In the genomic region with DNA sequence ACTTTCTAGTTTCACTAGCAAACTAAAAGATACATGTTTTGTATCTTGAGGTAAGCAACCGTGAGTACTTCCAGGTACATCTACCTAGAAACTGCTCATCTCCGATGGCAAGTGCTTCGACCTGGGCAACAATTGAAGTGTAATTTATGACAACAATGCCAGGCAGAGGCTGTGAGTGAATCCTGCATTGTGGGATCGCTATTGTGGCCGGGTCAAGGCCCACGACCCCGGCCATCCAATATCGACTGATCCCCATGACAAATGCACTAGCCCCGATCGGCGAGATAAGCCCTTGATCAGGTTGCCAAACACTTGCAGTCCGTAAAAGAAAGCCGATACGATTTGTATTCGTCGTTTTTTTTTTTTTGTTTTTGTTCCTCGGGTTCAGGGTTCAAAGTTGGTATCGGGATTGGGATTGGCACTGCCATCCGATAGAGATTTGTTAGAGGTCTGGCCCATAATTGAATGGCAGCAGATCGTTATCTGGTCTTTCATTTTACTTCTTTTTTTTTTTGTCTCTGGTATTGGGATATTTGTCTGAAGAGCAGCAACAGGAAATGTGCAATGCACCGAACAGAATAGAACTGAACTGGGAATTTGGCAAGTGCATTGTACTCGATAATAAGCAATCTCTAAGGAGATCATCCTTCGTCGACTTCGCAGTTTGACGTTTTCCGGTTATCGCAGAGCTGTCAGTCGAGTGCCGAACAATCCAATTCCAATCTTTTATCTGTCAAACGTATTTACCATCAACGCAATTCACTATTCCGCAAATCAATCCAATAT, we compare ENCODE assay signal across 2 fruit fly cellular contexts.
A peak's percentile ranks its signal among the peaks of the same experiment; 100 is the strongest.
TF ChIP-seq lines count a peak whose summit lies in the region.

No protein-coding gene starts in this region.

- TF ChIP-seq CTCF in whole organism, embryonic (GFP tag; optimal IDR thresholded peaks at IDR 0.05; lab: Kevin White, UChicago): no peak

TF ChIP-seq in whole organism, embryonic, 481 proteins besides CTCF, POLR2A, EP300 and RAD21:
- TF ChIP-seq CG15696 (tag; optimal IDR thresholded peaks at IDR 0.05; lab: Kevin White, UChicago) (peak; percentile 22), CG15479 (GFP tag; optimal IDR thresholded peaks at IDR 0.05; lab: Kevin White, UChicago) (peak; percentile 99), Abd-B (GFP tag; optimal IDR thresholded peaks at IDR 0.05; lab: Kevin White, UChicago) (no peak), grn (GFP tag; optimal IDR thresholded peaks at IDR 0.05; lab: Kevin White, UChicago) (peak; percentile 91), cad (GFP tag; optimal IDR thresholded peaks at IDR 0.05; lab: Kevin White, UChicago) (peak; percentile 62), CG2712 (tag; optimal IDR thresholded peaks at IDR 0.05; lab: Kevin White, UChicago) (peak; percentile 4), CG11723 (GFP tag; optimal IDR thresholded peaks at IDR 0.05; lab: Kevin White, UChicago) (no peak), Sry-β (GFP tag; optimal IDR thresholded peaks at IDR 0.05; lab: Kevin White, UChicago) (peak; percentile 57), tgo (GFP tag; IDR thresholded peaks at IDR 0.05; lab: Robert Waterston, UW) (no peak), D (optimal IDR thresholded peaks at IDR 0.05; lab: Kevin White, UChicago) (peak; percentile 79), D (GFP tag; optimal IDR thresholded peaks at IDR 0.05; lab: Kevin White, UChicago) (no peak), lola (GFP tag; optimal IDR thresholded peaks at IDR 0.05; lab: Kevin White, UChicago) (peak in 1 of 3 experiments; percentile 10), Kr (GFP tag; optimal IDR thresholded peaks at IDR 0.05; lab: Kevin White, UChicago) (peak; percentile 4), sqz (GFP tag; optimal IDR thresholded peaks at IDR 0.05; lab: Kevin White, UChicago) (peak; percentile 53), kni (GFP tag; optimal IDR thresholded peaks at IDR 0.05; lab: Kevin White, UChicago) (peak; percentile 46)

TF ChIP-seq in whole organism, prepupa, 60 proteins besides CTCF, POLR2A, EP300 and RAD21:
- TF ChIP-seq svp (GFP tag; lab: Kevin White, UChicago) (peak; percentile 59), CG32006 (GFP tag; optimal IDR thresholded peaks at IDR 0.05; lab: Kevin White, UChicago) (no peak), vri (GFP tag; optimal IDR thresholded peaks at IDR 0.05; lab: Kevin White, UChicago) (no peak), ss (GFP tag; optimal IDR thresholded peaks at IDR 0.05; lab: Kevin White, UChicago) (no peak), cyc (GFP tag; optimal IDR thresholded peaks at IDR 0.05; lab: Kevin White, UChicago) (no peak)
